Fruit fly (Drosophila melanogaster): ENCODE results near the gene fusl.

fusl gene

dm6 chr2L:5348591-5348990, 10.7 kb upstream of the fusl start:
- TF ChIP-seq Dll (optimal IDR thresholded peaks at IDR 0.05) (no peak), pan (optimal IDR thresholded peaks at IDR 0.05) (no peak)

dm6 chr2L:5345900-5346299, 8.0 kb upstream of the fusl start, which contains the start of gene nompC:
TSS of gene nompC (plus strand) at chr2L:5346200.
- no peak for TF ChIP-seq usp (GFP tag; optimal IDR thresholded peaks at IDR 0.05)
- TF ChIP-seq pan (optimal IDR thresholded peaks at IDR 0.05): no peak
- TF ChIP-seq EcR (GFP tag; optimal IDR thresholded peaks at IDR 0.05): no peak
- TF ChIP-seq psq (optimal IDR thresholded peaks at IDR 0.05): no peak
- TF ChIP-seq Dll (optimal IDR thresholded peaks at IDR 0.05): no peak
- no peak for TF ChIP-seq CG8478 (optimal IDR thresholded peaks at IDR 0.05)

- no peak for TF ChIP-seq Dll (optimal IDR thresholded peaks at IDR 0.05)
- no peak for TF ChIP-seq pan (optimal IDR thresholded peaks at IDR 0.05)
- TF ChIP-seq psq (optimal IDR thresholded peaks at IDR 0.05): no peak
- TF ChIP-seq usp (GFP tag; optimal IDR thresholded peaks at IDR 0.05): no peak
- TF ChIP-seq EcR (GFP tag; optimal IDR thresholded peaks at IDR 0.05): no peak
Measured at dm6 chr2L:5342119-5342817, 4.4 kb upstream of the fusl start, which contains the start of gene Acsf2. TSS of gene Acsf2 (minus strand) at chr2L:5342234.

dm6 chr2L:5341015-5341608, 3.2 kb upstream of the fusl start:
- TF ChIP-seq usp (GFP tag; optimal IDR thresholded peaks at IDR 0.05) (no peak), EcR (GFP tag; optimal IDR thresholded peaks at IDR 0.05) (no peak), CG8478 (optimal IDR thresholded peaks at IDR 0.05) (no peak), pan (optimal IDR thresholded peaks at IDR 0.05) (no peak), Dll (optimal IDR thresholded peaks at IDR 0.05) (no peak), psq (optimal IDR thresholded peaks at IDR 0.05) (no peak)

- TF ChIP-seq psq (optimal IDR thresholded peaks at IDR 0.05) (no peak), pan (optimal IDR thresholded peaks at IDR 0.05) (no peak), Dll (optimal IDR thresholded peaks at IDR 0.05) (no peak), CG8478 (optimal IDR thresholded peaks at IDR 0.05) (no peak), EcR (GFP tag; optimal IDR thresholded peaks at IDR 0.05) (no peak), usp (GFP tag; optimal IDR thresholded peaks at IDR 0.05) (no peak)
Measured at dm6 chr2L:5338721-5339036, 806 bp upstream of the fusl start.

- TF ChIP-seq pan (optimal IDR thresholded peaks at IDR 0.05) (no peak), Dll (optimal IDR thresholded peaks at IDR 0.05) (no peak), usp (GFP tag; optimal IDR thresholded peaks at IDR 0.05) (no peak), EcR (GFP tag; optimal IDR thresholded peaks at IDR 0.05) (no peak), psq (optimal IDR thresholded peaks at IDR 0.05) (no peak), CG8478 (optimal IDR thresholded peaks at IDR 0.05) (no peak)
Measured at dm6 chr2L:5337159-5337558, 714 bp downstream of the fusl start.

- no peak for TF ChIP-seq Dll (optimal IDR thresholded peaks at IDR 0.05)
- no peak for TF ChIP-seq CG8478 (optimal IDR thresholded peaks at IDR 0.05)
- no peak for TF ChIP-seq usp (GFP tag; optimal IDR thresholded peaks at IDR 0.05)
- no peak for TF ChIP-seq EcR (GFP tag; optimal IDR thresholded peaks at IDR 0.05)
- no peak for TF ChIP-seq pan (optimal IDR thresholded peaks at IDR 0.05)
- no peak for TF ChIP-seq psq (optimal IDR thresholded peaks at IDR 0.05)
Measured at dm6 chr2L:5332574-5332973, 5.3 kb downstream of the fusl start.

dm6 chr2L:5329557-5329956, 8.3 kb downstream of the fusl start, which contains the start of gene TotM:
TSS of gene TotM (plus strand) at chr2L:5329857.
- TF ChIP-seq CG8478 (optimal IDR thresholded peaks at IDR 0.05): no peak
- TF ChIP-seq psq (optimal IDR thresholded peaks at IDR 0.05): no peak
- TF ChIP-seq Dll (optimal IDR thresholded peaks at IDR 0.05): no peak

dm6 chr2L:5328829-5329499, 8.9 kb downstream of the fusl start, which contains the start of gene CG14022:
TSS of gene CG14022 (minus strand) at chr2L:5328879.
- TF ChIP-seq Dll (optimal IDR thresholded peaks at IDR 0.05): no peak
- TF ChIP-seq psq (optimal IDR thresholded peaks at IDR 0.05): no peak
- TF ChIP-seq EcR (GFP tag; optimal IDR thresholded peaks at IDR 0.05): no peak
- TF ChIP-seq pan (optimal IDR thresholded peaks at IDR 0.05): no peak
- no peak for TF ChIP-seq CG8478 (optimal IDR thresholded peaks at IDR 0.05)
- TF ChIP-seq usp (GFP tag; optimal IDR thresholded peaks at IDR 0.05): no peak

dm6 chr2L:5327266-5327621, 10.6 kb downstream of the fusl start:
- TF ChIP-seq EcR (GFP tag; optimal IDR thresholded peaks at IDR 0.05): no peak

- TF ChIP-seq Dll (optimal IDR thresholded peaks at IDR 0.05) (no peak), psq (optimal IDR thresholded peaks at IDR 0.05) (no peak), usp (GFP tag; optimal IDR thresholded peaks at IDR 0.05) (no peak), pan (optimal IDR thresholded peaks at IDR 0.05) (no peak), EcR (GFP tag; optimal IDR thresholded peaks at IDR 0.05) (no peak), CG8478 (optimal IDR thresholded peaks at IDR 0.05) (no peak)
Measured at dm6 chr2L:5326414-5327265, 11.2 kb downstream of the fusl start, which contains the start of the genes Ncoa6 and cype. TSS of gene Ncoa6 (minus strand) at chr2L:5326683. TSS of gene cype (plus strand) at chr2L:5327227.

Data from whole organism.